Fruit fly (Drosophila melanogaster): ENCODE data around the gene naz.
A peak's percentile ranks its signal among the peaks of the same experiment; 100 is the strongest.

Gene naz

DNA sequence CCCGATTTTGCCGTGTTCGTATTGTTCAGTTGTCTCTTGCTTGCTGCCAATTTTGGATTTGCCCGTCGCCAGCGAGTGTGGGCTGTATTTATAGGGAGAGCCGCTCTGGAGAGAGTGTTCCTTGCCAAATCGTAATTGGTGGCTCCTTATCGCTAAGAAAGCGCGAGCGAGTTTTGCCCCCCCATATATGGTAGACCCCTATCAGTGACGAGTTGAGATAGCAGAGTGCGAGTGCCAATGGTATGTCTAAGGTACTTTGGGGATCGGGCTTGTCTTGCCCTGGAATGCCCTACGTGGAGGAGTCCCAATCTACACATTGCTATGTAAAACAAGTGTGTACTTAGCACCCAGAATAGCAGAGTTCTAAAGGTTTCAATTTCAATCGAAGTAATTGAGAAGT lies 49.2 kb downstream of the naz start, which contains the start of gene CG7142:
Gene CG7142 (minus strand): TSS at position 29 of the 400 bp plus-strand sequence.
- TF ChIP-seq CG17806 (tag; optimal IDR thresholded peaks at IDR 0.05) = no peak
- no peak for TF ChIP-seq CG8159 (tag; optimal IDR thresholded peaks at IDR 0.05)
- no peak for TF ChIP-seq EcR (GFP tag; optimal IDR thresholded peaks at IDR 0.05)
- no peak for TF ChIP-seq CG8301 (tag; optimal IDR thresholded peaks at IDR 0.05)
- TF ChIP-seq rn (GFP tag; IDR thresholded peaks at IDR 0.05) = no peak
- TF ChIP-seq CG4496 (GFP tag; IDR thresholded peaks at IDR 0.05) = no peak
- no peak for TF ChIP-seq gl (tag; optimal IDR thresholded peaks at IDR 0.05)
- no peak for TF ChIP-seq CG10348 (GFP tag; IDR thresholded peaks at IDR 0.05)
- TF ChIP-seq Pif1B (GFP tag; optimal IDR thresholded peaks at IDR 0.05) = no peak

- TF ChIP-seq CG8159 (tag; optimal IDR thresholded peaks at IDR 0.05) = no peak
- TF ChIP-seq CG32121 (GFP tag; IDR thresholded peaks at IDR 0.05) = 0 out of 2 replicates have a peak, but pooled peaks have one; percentile 33
Measured at dm6 chr3R:18277406-18277805, 51.3 kb downstream of the naz start.

DNA sequence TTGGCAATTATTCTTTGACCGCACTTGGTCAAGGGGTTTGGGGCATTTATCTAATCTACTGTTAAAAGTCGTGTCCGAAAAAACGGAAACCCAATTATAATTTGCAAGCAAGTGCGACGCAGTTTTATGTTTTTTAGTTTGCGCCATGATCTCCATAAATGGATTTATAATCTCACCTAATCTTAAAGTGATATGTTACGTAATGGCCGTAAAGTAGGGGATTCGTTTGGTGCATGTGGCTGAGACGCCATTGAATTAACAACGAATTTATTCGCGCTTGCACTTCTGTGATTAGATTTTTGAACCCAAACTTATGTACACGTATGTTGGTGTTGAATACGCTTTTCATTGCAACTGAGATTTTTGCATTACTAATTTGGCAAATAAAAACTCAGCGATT lies 52.1 kb downstream of the naz start:
- TF ChIP-seq CG32121 (GFP tag; IDR thresholded peaks at IDR 0.05) = no peak
- TF ChIP-seq CG10348 (GFP tag; IDR thresholded peaks at IDR 0.05) = no peak
- TF ChIP-seq EcR (GFP tag; optimal IDR thresholded peaks at IDR 0.05) = no peak
- no peak for TF ChIP-seq Snoo (tag; optimal IDR thresholded peaks at IDR 0.05)
- TF ChIP-seq CG14655 (GFP tag; optimal IDR thresholded peaks at IDR 0.05) = no peak
- TF ChIP-seq CG9948 (tag; optimal IDR thresholded peaks at IDR 0.05) = no peak
- TF ChIP-seq Ets98B (GFP tag; IDR thresholded peaks at IDR 0.05) = no peak
- no peak for TF ChIP-seq CG34367 (tag; optimal IDR thresholded peaks at IDR 0.05)
- TF ChIP-seq D1 (tag; optimal IDR thresholded peaks at IDR 0.05) = no peak
- no peak for TF ChIP-seq gl (tag; optimal IDR thresholded peaks at IDR 0.05)

dm6 chr3R:18275113-18275782 lies 53.5 kb downstream of the naz start:
- TF ChIP-seq CG4496 (GFP tag; IDR thresholded peaks at IDR 0.05) (peak; percentile 69), CG12605 (GFP tag; IDR thresholded peaks at IDR 0.05) (peak; percentile 67), fd96Ca (GFP tag; IDR thresholded peaks at IDR 0.05) (no peak; the same call in 2 of the 3 replicates), gl (tag; optimal IDR thresholded peaks at IDR 0.05) (no peak), CG17806 (tag; optimal IDR thresholded peaks at IDR 0.05) (peak; percentile 25), Pif1A (GFP tag; optimal IDR thresholded peaks at IDR 0.05) (no peak), Ets98B (GFP tag; IDR thresholded peaks at IDR 0.05) (peak; percentile 10; the same call in 1 of the 2 replicates), CG14655 (GFP tag; optimal IDR thresholded peaks at IDR 0.05) (no peak), CG9948 (tag; optimal IDR thresholded peaks at IDR 0.05) (no peak), EcR (GFP tag; optimal IDR thresholded peaks at IDR 0.05) (peak; percentile 94), Snoo (tag; optimal IDR thresholded peaks at IDR 0.05) (no peak), CG13204 (GFP tag; optimal IDR thresholded peaks at IDR 0.05) (no peak), CG15710 (tag; optimal IDR thresholded peaks at IDR 0.05) (peak; percentile 9), rn (GFP tag; IDR thresholded peaks at IDR 0.05) (no peak), Pif1B (GFP tag; optimal IDR thresholded peaks at IDR 0.05) (peak; percentile 5), CG32121 (GFP tag; IDR thresholded peaks at IDR 0.05) (peak; percentile 75), CG8159 (tag; optimal IDR thresholded peaks at IDR 0.05) (no peak), CG34367 (tag; optimal IDR thresholded peaks at IDR 0.05) (peak; percentile 19)

DNA sequence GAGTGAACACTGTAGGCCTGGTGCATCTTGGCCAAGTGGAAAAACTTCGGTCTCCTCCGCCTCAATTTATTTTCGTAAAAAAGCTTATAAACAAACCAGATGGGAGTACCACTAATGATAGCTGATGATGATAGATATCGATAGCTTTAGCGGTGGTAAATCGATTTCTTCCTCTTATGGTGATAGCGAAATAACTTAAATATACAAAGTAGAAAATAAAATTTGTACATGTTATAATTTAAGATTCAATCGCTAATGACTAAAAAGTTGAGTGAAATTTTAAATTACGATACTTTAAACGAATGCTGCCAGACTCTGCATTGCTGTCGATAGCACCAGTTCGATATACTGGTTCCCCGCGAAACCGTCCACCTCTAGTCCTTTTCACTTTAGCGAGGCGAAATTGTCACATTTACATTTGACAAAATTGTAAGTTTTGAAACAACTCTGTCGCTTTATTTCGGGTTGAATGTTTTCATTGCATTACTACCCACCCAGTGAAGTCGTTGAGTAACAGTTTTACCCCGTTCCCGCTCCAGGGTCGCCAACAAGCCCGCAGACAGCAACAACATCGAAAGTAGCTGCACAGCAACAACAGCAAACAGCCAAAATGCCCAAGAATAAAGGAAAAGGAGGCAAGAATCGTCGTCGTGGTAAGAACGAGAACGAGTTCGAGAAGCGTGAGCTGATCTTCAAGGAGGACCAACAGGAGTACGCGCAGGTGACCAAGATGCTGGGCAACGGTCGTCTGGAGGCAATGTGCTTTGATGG lies 54.2 kb downstream of the naz start, which contains the start of the genes Vps39 and eIF1A:
Gene Vps39 (minus strand): TSS at position 119 of the 771 bp plus-strand sequence.
Gene eIF1A (plus strand): TSS at position 338 of the 771 bp plus-strand sequence.
- TF ChIP-seq EcR (GFP tag; optimal IDR thresholded peaks at IDR 0.05) (no peak), CG14655 (GFP tag; optimal IDR thresholded peaks at IDR 0.05) (no peak), Snoo (tag; optimal IDR thresholded peaks at IDR 0.05) (no peak), CG15710 (tag; optimal IDR thresholded peaks at IDR 0.05) (no peak), Ets98B (GFP tag; IDR thresholded peaks at IDR 0.05) (no peak), CG17806 (tag; optimal IDR thresholded peaks at IDR 0.05) (no peak), CG4496 (GFP tag; IDR thresholded peaks at IDR 0.05) (no peak), Pif1A (GFP tag; optimal IDR thresholded peaks at IDR 0.05) (no peak), CG32121 (GFP tag; IDR thresholded peaks at IDR 0.05) (no peak)

DNA sequence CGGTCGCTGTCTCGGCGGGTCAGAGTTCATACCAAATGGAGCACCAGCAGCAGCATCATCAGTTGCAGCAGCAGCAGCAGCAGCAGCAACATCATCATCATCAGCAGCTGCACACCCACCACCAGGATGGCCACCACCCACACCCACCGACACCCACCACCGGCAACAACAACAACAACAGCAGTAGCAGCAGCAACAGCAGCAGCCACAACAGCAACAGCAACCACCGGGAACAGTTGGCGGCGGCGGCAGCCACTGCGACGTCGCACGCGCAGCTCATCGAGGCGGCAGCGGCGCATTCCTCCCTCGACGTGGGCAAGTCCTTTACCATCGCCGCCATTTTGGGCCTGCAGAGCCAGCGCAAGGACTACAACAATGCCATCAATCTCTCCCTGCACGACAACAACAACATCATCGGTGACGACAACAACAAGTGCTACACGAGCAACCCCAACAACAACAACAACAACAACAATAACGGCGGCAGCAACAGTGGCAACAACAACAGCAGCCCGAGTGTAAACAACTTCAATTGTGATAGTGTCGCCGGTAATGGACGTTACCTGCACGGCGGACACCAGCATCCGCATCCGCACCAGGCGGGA lies 58.9 kb downstream of the naz start:
- TF ChIP-seq rn (GFP tag; IDR thresholded peaks at IDR 0.05) = no peak
- TF ChIP-seq CG15710 (tag; optimal IDR thresholded peaks at IDR 0.05) = no peak
- TF ChIP-seq EcR (GFP tag; optimal IDR thresholded peaks at IDR 0.05) = no peak
- no peak for TF ChIP-seq Pif1A (GFP tag; optimal IDR thresholded peaks at IDR 0.05)
- TF ChIP-seq CG14655 (GFP tag; optimal IDR thresholded peaks at IDR 0.05) = no peak
- TF ChIP-seq CG8159 (tag; optimal IDR thresholded peaks at IDR 0.05) = no peak
- no peak for TF ChIP-seq gl (tag; optimal IDR thresholded peaks at IDR 0.05)
- no peak for TF ChIP-seq CG8301 (tag; optimal IDR thresholded peaks at IDR 0.05)
- TF ChIP-seq CG4496 (GFP tag; IDR thresholded peaks at IDR 0.05) = no peak
- no peak for TF ChIP-seq CG34367 (tag; optimal IDR thresholded peaks at IDR 0.05)
- no peak for TF ChIP-seq fd96Ca (GFP tag; IDR thresholded peaks at IDR 0.05)
- no peak for TF ChIP-seq CG9948 (tag; optimal IDR thresholded peaks at IDR 0.05)
- no peak for TF ChIP-seq CG13204 (GFP tag; optimal IDR thresholded peaks at IDR 0.05)

Data from whole organism, pupa.